Worm (Caenorhabditis elegans): ENCODE measurements around the gene tsp-8.

The tsp-8 gene

ce11 chrX:14771682-14772081 lies 42.4 kb upstream of the tsp-8 start, which contains the start of gene Y16B4A.2:
Gene Y16B4A.2, minus strand, starts transcription at chrX:14771851.
- no peak for TF ChIP-seq ama-1 (optimal IDR thresholded peaks at IDR 0.05)
- TF ChIP-seq dve-1 (tag; optimal IDR thresholded peaks at IDR 0.05): no peak
- TF ChIP-seq pros-1 (tag; optimal IDR thresholded peaks at IDR 0.05): no peak
- no peak for TF ChIP-seq ceh-34 (tag; optimal IDR thresholded peaks at IDR 0.05)
- no peak for TF ChIP-seq unc-86 (tag; optimal IDR thresholded peaks at IDR 0.05)

ce11 chrX:14770336-14770735 lies 41.0 kb upstream of the tsp-8 start:
- TF ChIP-seq ceh-2 (tag; optimal IDR thresholded peaks at IDR 0.05): no peak
- TF ChIP-seq unc-55 (GFP tag; optimal IDR thresholded peaks at IDR 0.05): no peak
- TF ChIP-seq ceh-48 (tag; optimal IDR thresholded peaks at IDR 0.05): no peak
- TF ChIP-seq npax-4 (tag; optimal IDR thresholded peaks at IDR 0.05): no peak
- TF ChIP-seq che-1 (tag; optimal IDR thresholded peaks at IDR 0.05): no peak

DNA sequence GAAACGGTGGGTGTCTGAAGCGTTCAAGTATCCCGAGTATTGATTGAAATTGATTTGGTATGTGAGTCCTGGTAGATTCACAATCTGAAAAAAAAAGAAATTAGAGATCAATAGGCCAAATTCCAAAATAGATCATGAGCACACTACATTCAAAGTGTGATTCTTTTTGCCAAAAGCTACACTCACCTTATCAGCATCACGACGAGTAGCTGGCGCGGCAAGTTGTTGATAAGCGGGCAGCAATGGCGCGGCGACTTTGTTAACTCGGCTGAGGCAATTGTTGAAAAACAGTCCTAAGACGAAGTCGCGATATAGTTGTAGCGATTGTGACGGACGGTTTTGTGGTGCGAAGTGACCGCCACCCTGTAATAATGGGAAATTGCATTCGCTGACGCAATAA lies 39.7 kb upstream of the tsp-8 start:
- TF ChIP-seq hlh-6 (tag; optimal IDR thresholded peaks at IDR 0.05) (no peak), elt-2 (tag; optimal IDR thresholded peaks at IDR 0.05) (no peak), nfya-1 (tag; optimal IDR thresholded peaks at IDR 0.05) (no peak), hlh-15 (tag; optimal IDR thresholded peaks at IDR 0.05) (no peak)

DNA sequence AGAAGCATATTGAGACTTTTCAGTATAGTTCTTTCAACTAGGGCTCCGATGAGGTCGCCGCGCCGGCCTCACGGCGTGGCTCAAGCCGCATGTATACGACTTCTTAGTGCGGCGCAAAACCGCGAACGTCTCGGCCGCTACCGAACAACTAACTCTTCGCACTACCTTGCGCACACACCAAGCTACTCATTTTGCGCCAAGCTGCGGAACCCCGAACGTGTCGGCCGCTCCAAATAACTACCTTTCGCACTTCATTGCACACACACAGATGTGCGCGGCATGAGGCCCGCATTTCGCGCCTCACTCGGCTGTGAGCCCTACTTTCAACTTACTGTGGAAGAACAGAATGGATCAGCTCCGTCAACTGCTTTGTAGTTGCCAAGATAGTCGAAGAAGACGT lies 38.5 kb upstream of the tsp-8 start:
- no peak for TF ChIP-seq mec-3 (tag; optimal IDR thresholded peaks at IDR 0.05; ENCODE audit: borderline replicate concordance)
- no peak for TF ChIP-seq K09A11.1 (tag; optimal IDR thresholded peaks at IDR 0.05; ENCODE audit: insufficient read depth)
- no peak for TF ChIP-seq eyg-1 (tag; optimal IDR thresholded peaks at IDR 0.05)
- TF ChIP-seq fkh-6 (tag; optimal IDR thresholded peaks at IDR 0.05): no peak
- TF ChIP-seq unc-55 (GFP tag; optimal IDR thresholded peaks at IDR 0.05): no peak

DNA sequence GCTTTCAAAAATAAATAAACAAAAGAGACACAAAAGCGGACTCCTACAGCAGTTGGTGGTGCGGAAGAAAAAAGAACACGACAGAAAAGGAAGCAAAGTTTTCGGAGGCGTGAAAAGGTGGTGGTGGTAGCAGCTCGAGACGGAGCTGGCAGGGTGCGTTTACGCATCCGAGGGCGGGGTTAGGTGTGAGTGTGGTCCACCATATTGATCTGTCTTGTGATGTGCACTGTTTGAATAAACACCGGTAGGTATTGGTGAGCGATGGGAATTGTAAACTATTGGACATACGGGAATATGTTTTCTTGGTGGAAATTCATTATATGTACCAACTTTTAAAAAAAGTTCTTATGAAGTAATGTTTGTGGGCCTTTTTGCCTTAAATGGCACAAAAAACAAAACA lies 31.7 kb upstream of the tsp-8 start, which contains the start of gene C05G5.5:
Gene C05G5.5 (minus strand): TSS at position 101 of the 400 bp plus-strand sequence.
- TF ChIP-seq sox-2 (GFP tag; IDR thresholded peaks at IDR 0.05): no peak
- no peak for TF ChIP-seq pqm-1 (tag; optimal IDR thresholded peaks at IDR 0.05)
- no peak for TF ChIP-seq ceh-45 (GFP tag; IDR thresholded peaks at IDR 0.05)
- TF ChIP-seq C08G9.2 (tag; optimal IDR thresholded peaks at IDR 0.05): no peak
- TF ChIP-seq fax-1 (tag; optimal IDR thresholded peaks at IDR 0.05): no peak
- no peak for TF ChIP-seq pha-4 (tag; optimal IDR thresholded peaks at IDR 0.05)
- TF ChIP-seq tbx-7 (tag; optimal IDR thresholded peaks at IDR 0.05): no peak
- TF ChIP-seq C38D4.7 (GFP tag; optimal IDR thresholded peaks at IDR 0.05): no peak
- TF ChIP-seq hlh-6 (tag; optimal IDR thresholded peaks at IDR 0.05): no peak
- TF ChIP-seq pha-2 (tag; optimal IDR thresholded peaks at IDR 0.05): no peak
- TF ChIP-seq elt-2 (tag; optimal IDR thresholded peaks at IDR 0.05): no peak
- TF ChIP-seq nhr-232 (tag; optimal IDR thresholded peaks at IDR 0.05): no peak
- no peak for TF ChIP-seq nhr-11 (tag; optimal IDR thresholded peaks at IDR 0.05)
- no peak for TF ChIP-seq K02D7.2 (tag; optimal IDR thresholded peaks at IDR 0.05)
- no peak for TF ChIP-seq zip-5 (tag; optimal IDR thresholded peaks at IDR 0.05)

DNA sequence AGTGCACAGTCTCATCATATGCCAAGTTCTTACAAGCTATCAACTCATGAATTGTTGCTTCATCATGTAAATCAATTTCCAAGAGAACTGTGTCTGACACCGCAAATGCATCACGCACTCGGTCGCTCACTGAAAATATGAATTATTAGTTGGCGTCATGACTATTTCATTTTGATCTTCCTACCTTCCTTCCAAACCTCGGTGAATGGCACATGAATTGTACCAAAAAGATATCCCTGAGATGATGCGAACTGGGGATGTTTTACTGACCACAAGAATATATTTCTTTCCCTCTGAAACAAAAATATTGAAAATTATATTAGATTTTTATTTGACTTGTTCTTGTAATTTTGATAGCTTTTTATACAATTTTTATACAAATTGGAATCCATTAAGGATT lies 30.9 kb upstream of the tsp-8 start:
- TF ChIP-seq hlh-6 (tag; optimal IDR thresholded peaks at IDR 0.05): no peak
- no peak for TF ChIP-seq ets-4 (tag; optimal IDR thresholded peaks at IDR 0.05)
- TF ChIP-seq odd-2 (tag; optimal IDR thresholded peaks at IDR 0.05): no peak
- TF ChIP-seq pat-9 (tag; optimal IDR thresholded peaks at IDR 0.05): no peak
- no peak for TF ChIP-seq mec-3 (tag; optimal IDR thresholded peaks at IDR 0.05; ENCODE audit: borderline replicate concordance)
- TF ChIP-seq sdc-2 (tag; optimal IDR thresholded peaks at IDR 0.05): no peak
- no peak for TF ChIP-seq npax-4 (tag; optimal IDR thresholded peaks at IDR 0.05)
- no peak for TF ChIP-seq F13H6.1 (tag; optimal IDR thresholded peaks at IDR 0.05)
- no peak for TF ChIP-seq ztf-16 (tag; optimal IDR thresholded peaks at IDR 0.05)
- TF ChIP-seq ceh-24 (tag; optimal IDR thresholded peaks at IDR 0.05): no peak
- no peak for TF ChIP-seq unc-42 (tag; optimal IDR thresholded peaks at IDR 0.05)
- no peak for TF ChIP-seq pqm-1 (tag; optimal IDR thresholded peaks at IDR 0.05)
- no peak for TF ChIP-seq gmeb-2 (tag; optimal IDR thresholded peaks at IDR 0.05)
- TF ChIP-seq fkh-6 (tag; optimal IDR thresholded peaks at IDR 0.05): no peak
- no peak for TF ChIP-seq nhr-232 (tag; optimal IDR thresholded peaks at IDR 0.05)
- no peak for TF ChIP-seq ahr-1 (tag; optimal IDR thresholded peaks at IDR 0.05)
- no peak for TF ChIP-seq ceh-31 (tag; optimal IDR thresholded peaks at IDR 0.05)

Data from whole organism, late embryonic.